Fruit fly (Drosophila melanogaster) whole organism, prepupa: ENCODE results near the gene CG14374.

ENCODE experiments used
- Blimp-1 ChIP-seq: fragments of 200-800 bp; sonication (Bioruptor generic); optimal IDR thresholded peaks from 3 replicates; lab custom pipeline; 2017; ENCODE audit warnings: missing biosample characterization, missing genetic modification characterization, mild to moderate bottlenecking, moderate library complexity, missing genetic modification reagents
- CG10631 ChIP-seq: fragments of 200-800 bp; sonication (Bioruptor generic); optimal IDR thresholded peaks from 2 replicates; lab custom pipeline; 2016; ENCODE audit warnings: missing biosample characterization, missing genetic modification characterization
- CG10669 ChIP-seq: fragments of 200-800 bp; sonication (Bioruptor generic); optimal IDR thresholded peaks from 3 replicates; lab custom pipeline; 2018; ENCODE audit warnings: missing biosample characterization, mild to moderate bottlenecking, missing genetic modification characterization, moderate library complexity
- CG11294 ChIP-seq: fragments of 200-800 bp; sonication (Bioruptor generic); IDR thresholded peaks from 2 replicates; pipeline ENCODE4 v1.3.6; 2022; ENCODE audit warnings: missing biosample characterization, missing genetic modification characterization
- CG11762 ChIP-seq: fragments of 200-800 bp; sonication (Bioruptor generic); optimal IDR thresholded peaks from 3 replicates; lab custom pipeline; 2016; ENCODE audit warnings: missing biosample characterization, missing genetic modification characterization; ENCODE audit not compliant: insufficient read depth
- CG11902 ChIP-seq: fragments of 200-800 bp; sonication (Bioruptor generic); optimal IDR thresholded peaks from 3 replicates; lab custom pipeline; 2016; ENCODE audit warnings: missing biosample characterization, missing genetic modification characterization
- CG16779 ChIP-seq: fragments of 200-800 bp; sonication (Bioruptor generic); optimal IDR thresholded peaks from 3 replicates; lab custom pipeline; 2017; ENCODE audit warnings: missing biosample characterization, mild to moderate bottlenecking, missing genetic modification characterization
- CG31627 ChIP-seq: fragments of 200-800 bp; sonication (Bioruptor generic); optimal IDR thresholded peaks from 3 replicates; lab custom pipeline; 2016; ENCODE audit warnings: missing biosample characterization, missing genetic modification characterization
- CG34406 ChIP-seq: fragments of 200-800 bp; sonication (Bioruptor generic); optimal IDR thresholded peaks from 3 replicates; lab custom pipeline; 2016; ENCODE audit warnings: missing biosample characterization, missing genetic modification characterization
- CG3919 ChIP-seq: fragments of 200-800 bp; sonication (Bioruptor generic); optimal IDR thresholded peaks from 3 replicates; lab custom pipeline; 2016; ENCODE audit warnings: missing biosample characterization, missing genetic modification characterization
- CG4318 ChIP-seq: fragments of 200-800 bp; sonication (Bioruptor generic); optimal IDR thresholded peaks from 3 replicates; lab custom pipeline; 2017; ENCODE audit warnings: missing biosample characterization, mild to moderate bottlenecking, missing genetic modification characterization
- CG6276 ChIP-seq: fragments of 200-800 bp; sonication (Bioruptor generic); optimal IDR thresholded peaks from 2 replicates; lab custom pipeline; 2017; ENCODE audit warnings: missing biosample characterization, mild to moderate bottlenecking, missing genetic modification characterization
- CG6792 ChIP-seq: fragments of 200-800 bp; sonication (Bioruptor generic); optimal IDR thresholded peaks from 3 replicates; lab custom pipeline; 2016; ENCODE audit warnings: missing biosample characterization, missing genetic modification characterization
- CG7368 ChIP-seq: fragments of 200-800 bp; sonication (Bioruptor generic); optimal IDR thresholded peaks from 3 replicates; lab custom pipeline; 2016; ENCODE audit warnings: missing biosample characterization, missing genetic modification characterization
- CG8119 ChIP-seq: fragments of 200-800 bp; sonication (Bioruptor generic); IDR thresholded peaks from 3 replicates; pipeline ENCODE4 v1.3.6; 2022; ENCODE audit warnings: missing biosample characterization, missing genetic modification characterization
- CG8319 ChIP-seq: fragments of 200-800 bp; sonication (Bioruptor generic); optimal IDR thresholded peaks from 3 replicates; lab custom pipeline; 2016; ENCODE audit warnings: missing biosample characterization, missing genetic modification characterization
- CG8632 ChIP-seq: fragments of 200-800 bp; sonication (Bioruptor generic); optimal IDR thresholded peaks from 3 replicates; lab custom pipeline; 2016; ENCODE audit warnings: missing biosample characterization, missing genetic modification characterization
- CG9139 ChIP-seq: fragments of 200-800 bp; sonication (Bioruptor generic); optimal IDR thresholded peaks from 3 replicates; lab custom pipeline; 2017; ENCODE audit warnings: missing biosample characterization, mild to moderate bottlenecking, missing genetic modification characterization
- Eip78C ChIP-seq: fragments of 200-800 bp; sonication (Bioruptor generic); peaks from one replicate; lab custom pipeline; 2016; ENCODE audit warnings: missing biosample characterization, missing genetic modification characterization
- Eip93F ChIP-seq: fragments of 200-800 bp; sonication (Bioruptor generic); optimal IDR thresholded peaks from 2 replicates; lab custom pipeline; 2016; ENCODE audit warnings: missing biosample characterization, mild to moderate bottlenecking, missing genetic modification characterization
- Ets21C ChIP-seq: fragments of 200-800 bp; sonication (Bioruptor generic); optimal IDR thresholded peaks from 3 replicates; lab custom pipeline; 2016; ENCODE audit warnings: missing biosample characterization, missing genetic modification characterization
- Ets96B ChIP-seq: fragments of 200-800 bp; optimal IDR thresholded peaks from 2 replicates; lab custom pipeline; 2019; ENCODE audit warnings: missing biosample characterization, mild to moderate bottlenecking, missing genetic modification characterization, moderate library complexity
- Gug ChIP-seq: fragments of 200-800 bp; sonication (Bioruptor generic); IDR thresholded peaks from 2 replicates; pipeline ENCODE4 v1.3.6; 2022; ENCODE audit warnings: missing biosample characterization, missing genetic modification characterization
- Hr38 ChIP-seq: sonication (Bioruptor generic); optimal IDR thresholded peaks from 2 replicates; lab custom pipeline; 2016; ENCODE audit warnings: missing biosample characterization, missing genetic modification characterization
- Hr39 ChIP-seq: fragments of 200-800 bp; sonication (Bioruptor generic); optimal IDR thresholded peaks from 2 replicates; lab custom pipeline; 2016; ENCODE audit warnings: missing biosample characterization, missing genetic modification characterization
- Hr4 ChIP-seq: fragments of 200-800 bp; sonication (Bioruptor generic); optimal IDR thresholded peaks from 3 replicates; lab custom pipeline; 2016; ENCODE audit warnings: missing biosample characterization, missing genetic modification characterization
- Met ChIP-seq: fragments of 200-800 bp; sonication (Bioruptor generic); optimal IDR thresholded peaks from 3 replicates; lab custom pipeline; 2016; ENCODE audit warnings: missing biosample characterization, missing genetic modification characterization
- OdsH ChIP-seq: fragments of 200-800 bp; sonication (Bioruptor generic); optimal IDR thresholded peaks from 3 replicates; lab custom pipeline; 2016; ENCODE audit warnings: missing biosample characterization, missing genetic modification characterization
- Smox ChIP-seq: fragments of 200-800 bp; sonication (Bioruptor generic); optimal IDR thresholded peaks from 3 replicates; lab custom pipeline; 2016; ENCODE audit warnings: missing biosample characterization, missing genetic modification characterization
- Sox102F ChIP-seq: fragments of 200-800 bp; sonication (Bioruptor generic); optimal IDR thresholded peaks from 2 replicates; lab custom pipeline; 2016; ENCODE audit warnings: missing biosample characterization, mild to moderate bottlenecking, missing genetic modification characterization
- Sox14 ChIP-seq: fragments of 200-800 bp; sonication (Bioruptor generic); optimal IDR thresholded peaks from 3 replicates; lab custom pipeline; 2016; ENCODE audit warnings: missing biosample characterization, missing genetic modification characterization
- Sox15 ChIP-seq: fragments of 200-800 bp; sonication (Bioruptor generic); optimal IDR thresholded peaks from 3 replicates; lab custom pipeline; 2016; ENCODE audit warnings: missing biosample characterization, missing genetic modification characterization
- achi ChIP-seq: fragments of 200-800 bp; sonication (Bioruptor generic); optimal IDR thresholded peaks from 3 replicates; lab custom pipeline; 2016; ENCODE audit warnings: missing biosample characterization, missing genetic modification characterization
- acj6 ChIP-seq: fragments of 200-800 bp; sonication (Bioruptor generic); optimal IDR thresholded peaks from 3 replicates; lab custom pipeline; 2016; ENCODE audit warnings: missing biosample characterization, missing genetic modification characterization
- cyc ChIP-seq: fragments of 200-800 bp; sonication (Bioruptor generic); optimal IDR thresholded peaks from 3 replicates; lab custom pipeline; 2016; ENCODE audit warnings: missing biosample characterization, missing genetic modification characterization
- dsx ChIP-seq: fragments of 200-800 bp; optimal IDR thresholded peaks from 3 replicates; lab custom pipeline; 2019; ENCODE audit warnings: missing biosample characterization, mild to moderate bottlenecking, missing genetic modification characterization, moderate library complexity; ENCODE audit not compliant: poor library complexity, severe bottlenecking
- fd59A ChIP-seq: fragments of 200-800 bp; sonication (Bioruptor generic); optimal IDR thresholded peaks from 2 replicates; lab custom pipeline; 2017; ENCODE audit warnings: missing biosample characterization, mild to moderate bottlenecking, missing genetic modification characterization, missing genetic modification reagents
- fd85E ChIP-seq: fragments of 200-800 bp; sonication (Bioruptor generic); optimal IDR thresholded peaks from 3 replicates; lab custom pipeline; 2016; ENCODE audit warnings: missing biosample characterization, missing genetic modification characterization
- fkh ChIP-seq: fragments of 200-800 bp; sonication (Bioruptor generic); optimal IDR thresholded peaks from 3 replicates; lab custom pipeline; 2017; ENCODE audit warnings: missing biosample characterization, mild to moderate bottlenecking, missing genetic modification characterization, moderate library complexity
- net ChIP-seq: fragments of 200-800 bp; sonication (Bioruptor generic); optimal IDR thresholded peaks from 3 replicates; lab custom pipeline; 2016; ENCODE audit warnings: missing biosample characterization, missing genetic modification characterization
- pdm3 ChIP-seq: fragments of 200-800 bp; sonication (Bioruptor generic); optimal IDR thresholded peaks from 3 replicates; lab custom pipeline; 2016; ENCODE audit warnings: missing biosample characterization, missing genetic modification characterization
- salr ChIP-seq, 2 experiments: fragments of 200-800 bp; sonication (Bioruptor generic); optimal IDR thresholded peaks; 3 replicates each; lab custom pipeline; 2016 to 2018; ENCODE audit warnings: missing biosample characterization in 2 of 2, missing genetic modification characterization in 2 of 2, mild to moderate bottlenecking in 1 of 2
- spab ChIP-seq: fragments of 200-800 bp; sonication (Bioruptor generic); optimal IDR thresholded peaks from 2 replicates; lab custom pipeline; 2017; ENCODE audit warnings: missing biosample characterization, mild to moderate bottlenecking, missing genetic modification characterization, missing genetic modification reagents
- ss ChIP-seq, 2 experiments: fragments of 200-800 bp; sonication (Bioruptor generic); optimal IDR thresholded peaks; 2 replicates in 1 of 2; 3 replicates in 1 of 2; lab custom pipeline; 2017 to 2018; ENCODE audit warnings: mild to moderate bottlenecking in 2 of 2, missing biosample characterization in 2 of 2, missing genetic modification characterization in 2 of 2, moderate library complexity in 1 of 2
- svp ChIP-seq: fragments of 200-800 bp; sonication (Bioruptor generic); peaks from one replicate; lab custom pipeline; 2016; ENCODE audit warnings: missing biosample characterization, missing genetic modification characterization
- topi ChIP-seq: fragments of 200-800 bp; sonication (Bioruptor generic); optimal IDR thresholded peaks from 3 replicates; lab custom pipeline; 2016; ENCODE audit warnings: missing biosample characterization, missing genetic modification characterization

The CG14374 gene

dm6 chr3R:13433623-13434022 is 36.7 kb upstream of the CG14374 start (continued):
- TF ChIP-seq Blimp-1 (GFP tag; lab: Kevin White, UChicago) (no peak), Hr39 (peak; percentile 65), CG34406 (GFP tag; lab: Kevin White, UChicago) (peak; percentile 89), CG11294 (peak; percentile 57), Hr38 (GFP tag; lab: Kevin White, UChicago) (no peak), CG4318 (GFP tag; lab: Kevin White, UChicago) (peak; percentile 65), pdm3 (GFP tag; lab: Kevin White, UChicago) (peak; percentile 86), CG7368 (GFP tag; lab: Kevin White, UChicago) (peak; percentile 80), Sox15 (GFP tag; lab: Kevin White, UChicago) (peak; percentile 69), Gug (peak; percentile 35; the same call in 1 of the 2 replicates), achi (GFP tag; lab: Kevin White, UChicago) (peak; percentile 90), spab (GFP tag; lab: Kevin White, UChicago) (peak; percentile 71), CG8119 (GFP tag; lab: Robert Waterston, UW) (peak; percentile 94)

- peak; percentile 66 for TF ChIP-seq CG6276
- TF ChIP-seq svp (GFP tag; lab: Kevin White, UChicago), result peak; percentile 87
- peak; percentile 27 for TF ChIP-seq CG8319
- peak; percentile 80 for TF ChIP-seq CG3919 (GFP tag; lab: Kevin White, UChicago)
- peak; percentile 78 for TF ChIP-seq CG8119 (GFP tag; lab: Robert Waterston, UW)
- peak; percentile 51 for TF ChIP-seq CG16779 (tag; lab: Kevin White, UChicago)
- peak; percentile 32 for TF ChIP-seq CG8632 (GFP tag; lab: Kevin White, UChicago)
- TF ChIP-seq CG7368 (GFP tag; lab: Kevin White, UChicago), result peak; percentile 51
- TF ChIP-seq fd59A (GFP tag; lab: Kevin White, UChicago), result peak; percentile 20
- TF ChIP-seq fd85E (GFP tag; lab: Kevin White, UChicago), result peak; percentile 5
- TF ChIP-seq Eip78C, result peak; percentile 87
- peak; percentile 49 for TF ChIP-seq Smox (GFP tag; lab: Kevin White, UChicago)
- TF ChIP-seq topi (GFP tag; lab: Kevin White, UChicago), result peak; percentile 61
- TF ChIP-seq Sox14, result peak; percentile 72
- peak; percentile 18 to 54 for TF ChIP-seq salr (GFP tag; optimal IDR thresholded peaks at IDR 0.05; lab: Kevin White, UChicago)
- peak; percentile 73 for TF ChIP-seq OdsH (GFP tag; lab: Kevin White, UChicago)
- peak; percentile 38 for TF ChIP-seq Sox15 (GFP tag; lab: Kevin White, UChicago)
- peak; percentile 24 to 38 for TF ChIP-seq ss (GFP tag; optimal IDR thresholded peaks at IDR 0.05; lab: Kevin White, UChicago)
- no peak for TF ChIP-seq CG11902 (GFP tag; lab: Kevin White, UChicago)
- TF ChIP-seq Sox102F, result peak; percentile 26
- peak; percentile 34 for TF ChIP-seq CG34406 (GFP tag; lab: Kevin White, UChicago)
- TF ChIP-seq CG10631 (GFP tag; lab: Kevin White, UChicago), result peak; percentile 73
- peak; percentile 65 for TF ChIP-seq dsx (GFP tag; lab: Kevin White, UChicago)
- peak; percentile 71 for TF ChIP-seq Met (GFP tag; lab: Kevin White, UChicago)
- TF ChIP-seq cyc (GFP tag; lab: Kevin White, UChicago), result peak; percentile 55
- TF ChIP-seq CG10669 (GFP tag; lab: Kevin White, UChicago), result peak; percentile 29
- peak; percentile 2 for TF ChIP-seq Ets21C (GFP tag; lab: Kevin White, UChicago)
- TF ChIP-seq fkh, result no peak
- TF ChIP-seq achi (GFP tag; lab: Kevin White, UChicago), result peak; percentile 74
- no peak for TF ChIP-seq Hr38 (GFP tag; lab: Kevin White, UChicago)
- no peak for TF ChIP-seq Eip93F
- peak; percentile 30 for TF ChIP-seq CG9139 (GFP tag; lab: Kevin White, UChicago)
- TF ChIP-seq acj6 (GFP tag; lab: Kevin White, UChicago), result peak; percentile 76
- peak; percentile 57 for TF ChIP-seq CG4318 (GFP tag; lab: Kevin White, UChicago)
- TF ChIP-seq CG6792 (GFP tag; lab: Kevin White, UChicago), result peak; percentile 49
- peak; percentile 61 for TF ChIP-seq CG11762 (GFP tag; lab: Kevin White, UChicago)
- TF ChIP-seq Ets96B (tag; lab: Kevin White, UChicago), result peak; percentile 57
- TF ChIP-seq CG31627 (GFP tag; lab: Kevin White, UChicago), result peak; percentile 64
- peak; percentile 72 for TF ChIP-seq Hr39
- peak; percentile 77 for TF ChIP-seq pdm3 (GFP tag; lab: Kevin White, UChicago)
- TF ChIP-seq net (GFP tag; lab: Kevin White, UChicago), result peak; percentile 71
- TF ChIP-seq Gug, result peak; percentile 58
- peak; percentile 77 for TF ChIP-seq Hr4 (GFP tag; lab: Kevin White, UChicago)
- no peak for TF ChIP-seq CG11294
Measured at dm6 chr3R:13428341-13429040, 31.6 kb upstream of the CG14374 start.
